Worm (Caenorhabditis elegans) whole organism, late embryonic: ENCODE data around the gene acs-15.

Experiments
- ceh-2 ChIP-seq: sonication (generic microtip); optimal IDR thresholded peaks from 2 replicates; lab custom pipeline; 2016; ENCODE audit warnings: missing genotype, missing genetic modification characterization, missing compliant biosample characterization
- elt-2 ChIP-seq: sonication (generic microtip); optimal IDR thresholded peaks from 2 replicates; lab custom pipeline; 2016; ENCODE audit warnings: missing genetic modification reagents, missing genetic modification characterization, missing compliant biosample characterization
- nfya-1 ChIP-seq: sonication (generic microtip); optimal IDR thresholded peaks from 2 replicates; lab custom pipeline; 2017; ENCODE audit warnings: missing genetic modification characterization, mild to moderate bottlenecking, missing compliant biosample characterization, antibody characterized with exemption, moderate library complexity
- odd-2 ChIP-seq: sonication (generic microtip); optimal IDR thresholded peaks from 2 replicates; lab custom pipeline; 2017; ENCODE audit warnings: antibody characterized with exemption, mild to moderate bottlenecking, missing genetic modification characterization, missing compliant biosample characterization
- pha-4 ChIP-seq: fragments of 150-350 bp; optimal IDR thresholded peaks from 2 replicates; lab custom pipeline; 2018; ENCODE audit warnings: missing biosample characterization, missing genetic modification reagents, missing genetic modification characterization
- tbx-2 ChIP-seq: sonication (generic microtip); optimal IDR thresholded peaks from 2 replicates; lab custom pipeline; 2016; ENCODE audit warnings: missing genetic modification characterization, missing compliant biosample characterization

- TF ChIP-seq ceh-2 (no peak), nfya-1 (tag; lab: Kevin White, UChicago) (no peak), pha-4 (tag; lab: Kevin White, UChicago) (no peak), tbx-2 (no peak), elt-2 (tag; lab: Kevin White, UChicago) (peak; percentile 1), odd-2 (tag; lab: Kevin White, UChicago) (no peak)
Measured at ce11 chrII:884204-884603, 48.6 kb upstream of the acs-15 start.
